Fruit fly (Drosophila melanogaster) whole organism, larva: ENCODE results near the gene Eh.
"Not testable (repeated sequence)": the region's sequence is repeated elsewhere in the genome, so short reads cannot be mapped to it uniquely, and the experiment has no call there.

Source experiments
- noc ChIP-seq: fragments of 200-800 bp; sonication (Bioruptor generic); optimal IDR thresholded peaks from 3 replicates; lab custom pipeline; 2019; ENCODE audit warnings: missing biosample characterization, mild to moderate bottlenecking, missing genetic modification characterization, moderate library complexity

The Eh gene

dm6 chr3R:17448758-17449157, at the start of gene Eh:
TSS of gene Eh (minus strand) at chr3R:17448858.
- TF ChIP-seq noc (tag; lab: Kevin White, UChicago): no peak

dm6 chr3R:17492071-17492470, 43.4 kb upstream of the Eh start:
- TF ChIP-seq noc (tag; lab: Kevin White, UChicago): no peak

- no peak for TF ChIP-seq noc (tag; lab: Kevin White, UChicago)
Measured at dm6 chr3R:17481262-17481661, 32.6 kb upstream of the Eh start.

- TF ChIP-seq noc (tag; lab: Kevin White, UChicago): no peak
Measured at dm6 chr3R:17471007-17471406, 22.3 kb upstream of the Eh start.

- TF ChIP-seq noc (tag; lab: Kevin White, UChicago): not testable (repeated sequence)
Measured at dm6 chr3R:17456676-17457075, 8.0 kb upstream of the Eh start, which contains the start of gene CG14330. TSS of gene CG14330 (minus strand) at chr3R:17456776.

dm6 chr3R:17449402-17449801, 744 bp upstream of the Eh start:
- no peak for TF ChIP-seq noc (tag; lab: Kevin White, UChicago)

dm6 chr3R:17447615-17448014, 1.0 kb downstream of the Eh start:
- no peak for TF ChIP-seq noc (tag; lab: Kevin White, UChicago)

- no peak for TF ChIP-seq noc (tag; lab: Kevin White, UChicago)
Measured at dm6 chr3R:17440628-17441027, 8.0 kb downstream of the Eh start, which contains the start of gene CG14331. TSS of gene CG14331 (minus strand) at chr3R:17440728.

- TF ChIP-seq noc (tag; lab: Kevin White, UChicago): no peak
Measured at dm6 chr3R:17434330-17434729, 14.3 kb downstream of the Eh start, which contains the start of gene CG44090. TSS of gene CG44090 (minus strand) at chr3R:17434430.

- TF ChIP-seq noc (tag; lab: Kevin White, UChicago): no peak
Measured at dm6 chr3R:17433117-17433516, 15.5 kb downstream of the Eh start.

dm6 chr3R:17430481-17430880, 18.2 kb downstream of the Eh start:
- no peak for TF ChIP-seq noc (tag; lab: Kevin White, UChicago)

dm6 chr3R:17426265-17426664, 22.4 kb downstream of the Eh start:
- no peak for TF ChIP-seq noc (tag; lab: Kevin White, UChicago)

dm6 chr3R:17425417-17425915, 23.2 kb downstream of the Eh start, which contains the start of gene cysu:
TSS of gene cysu (plus strand) at chr3R:17425768.
- no peak for TF ChIP-seq noc (tag; lab: Kevin White, UChicago)

dm6 chr3R:17422102-17422501, 26.6 kb downstream of the Eh start, which contains the start of gene CG14332:
TSS of gene CG14332 (minus strand) at chr3R:17422202.
- TF ChIP-seq noc (tag; lab: Kevin White, UChicago): no peak

dm6 chr3R:17420338-17420737, 28.3 kb downstream of the Eh start, which contains the start of gene CG42835:
TSS of gene CG42835 (plus strand) at chr3R:17420638.
- no peak for TF ChIP-seq noc (tag; lab: Kevin White, UChicago)

dm6 chr3R:17418459-17418858, 30.2 kb downstream of the Eh start, which contains the start of gene CG42834:
TSS of gene CG42834 (plus strand) at chr3R:17418759.
- no peak for TF ChIP-seq noc (tag; lab: Kevin White, UChicago)

- no peak for TF ChIP-seq noc (tag; lab: Kevin White, UChicago)
Measured at dm6 chr3R:17417167-17417566, 31.5 kb downstream of the Eh start, which contains the start of gene CG33333. TSS of gene CG33333 (plus strand) at chr3R:17417467.
